Fruit fly (Drosophila melanogaster): ENCODE measurements around the gene CG10654.

Gene CG10654

dm6 chr3L:12507571-12507970, at the start of gene CG10654:
TSS of gene CG10654 (minus strand) at chr3L:12507840.
- TF ChIP-seq CG9948 (tag; optimal IDR thresholded peaks at IDR 0.05) (no peak), CG8301 (tag; optimal IDR thresholded peaks at IDR 0.05) (no peak), CG12605 (GFP tag; IDR thresholded peaks at IDR 0.05) (no peak), CG4496 (GFP tag; IDR thresholded peaks at IDR 0.05) (no peak), Ets98B (GFP tag; IDR thresholded peaks at IDR 0.05) (no peak), CG17806 (tag; optimal IDR thresholded peaks at IDR 0.05) (no peak), CG32121 (GFP tag; IDR thresholded peaks at IDR 0.05) (no peak), fd96Ca (GFP tag; IDR thresholded peaks at IDR 0.05) (no peak), Pif1A (GFP tag; optimal IDR thresholded peaks at IDR 0.05) (no peak)

dm6 chr3L:12551671-12552070, 44.0 kb upstream of the CG10654 start:
- peak; percentile 70 for TF ChIP-seq CG32121 (GFP tag; IDR thresholded peaks at IDR 0.05)
- TF ChIP-seq CG8301 (tag; optimal IDR thresholded peaks at IDR 0.05), result peak; percentile 64
- TF ChIP-seq fd96Ca (GFP tag; IDR thresholded peaks at IDR 0.05), result peak; percentile 84
- peak; percentile 80 for TF ChIP-seq CG15710 (tag; optimal IDR thresholded peaks at IDR 0.05)
- peak; percentile 58 for TF ChIP-seq gl (tag; optimal IDR thresholded peaks at IDR 0.05)
- TF ChIP-seq rn (GFP tag; IDR thresholded peaks at IDR 0.05), result 0 out of 2 replicates have a peak, but pooled peaks have one; percentile 36
- peak; percentile 46 for TF ChIP-seq CG13204 (GFP tag; optimal IDR thresholded peaks at IDR 0.05)
- peak; percentile 76 for TF ChIP-seq CG4496 (GFP tag; IDR thresholded peaks at IDR 0.05)
- TF ChIP-seq CG17806 (tag; optimal IDR thresholded peaks at IDR 0.05), result peak; percentile 75
- peak; percentile 78 for TF ChIP-seq Pif1A (GFP tag; optimal IDR thresholded peaks at IDR 0.05)
- peak; percentile 73 for TF ChIP-seq Ets98B (GFP tag; IDR thresholded peaks at IDR 0.05)
- peak; percentile 72 for TF ChIP-seq Snoo (tag; optimal IDR thresholded peaks at IDR 0.05)
- peak; percentile 75 for TF ChIP-seq CG34367 (tag; optimal IDR thresholded peaks at IDR 0.05)
- no peak for TF ChIP-seq CG10348 (GFP tag; IDR thresholded peaks at IDR 0.05)
- peak; percentile 70 for TF ChIP-seq CG9948 (tag; optimal IDR thresholded peaks at IDR 0.05)
- peak; percentile 75 for TF ChIP-seq CG14655 (GFP tag; optimal IDR thresholded peaks at IDR 0.05)
- peak; percentile 64 for TF ChIP-seq CG12605 (GFP tag; IDR thresholded peaks at IDR 0.05)
- TF ChIP-seq D1 (tag; optimal IDR thresholded peaks at IDR 0.05), result no peak
- no peak for TF ChIP-seq EcR (GFP tag; optimal IDR thresholded peaks at IDR 0.05)
- peak; percentile 78 for TF ChIP-seq CG8159 (tag; optimal IDR thresholded peaks at IDR 0.05)
- TF ChIP-seq Pif1B (GFP tag; optimal IDR thresholded peaks at IDR 0.05), result peak; percentile 76

- TF ChIP-seq CG32121 (GFP tag; IDR thresholded peaks at IDR 0.05) (no peak), rn (GFP tag; IDR thresholded peaks at IDR 0.05) (no peak), CG8159 (tag; optimal IDR thresholded peaks at IDR 0.05) (peak; percentile 20), Pif1A (GFP tag; optimal IDR thresholded peaks at IDR 0.05) (no peak), fd96Ca (GFP tag; IDR thresholded peaks at IDR 0.05) (no peak), CG4496 (GFP tag; IDR thresholded peaks at IDR 0.05) (no peak), EcR (GFP tag; optimal IDR thresholded peaks at IDR 0.05) (no peak)
Measured at dm6 chr3L:12549471-12549870, 41.8 kb upstream of the CG10654 start.

dm6 chr3L:12537123-12537522, 29.5 kb upstream of the CG10654 start, which contains the start of gene CG4069:
TSS of gene CG4069 (minus strand) at chr3L:12537315.
- TF ChIP-seq CG32121 (GFP tag; IDR thresholded peaks at IDR 0.05) (no peak), CG34367 (tag; optimal IDR thresholded peaks at IDR 0.05) (no peak), D1 (tag; optimal IDR thresholded peaks at IDR 0.05) (no peak), Ets98B (GFP tag; IDR thresholded peaks at IDR 0.05) (no peak)

- TF ChIP-seq Snoo (tag; optimal IDR thresholded peaks at IDR 0.05) (no peak), fd96Ca (GFP tag; IDR thresholded peaks at IDR 0.05) (no peak), CG8301 (tag; optimal IDR thresholded peaks at IDR 0.05) (no peak), D1 (tag; optimal IDR thresholded peaks at IDR 0.05) (no peak), gl (tag; optimal IDR thresholded peaks at IDR 0.05) (no peak), CG17806 (tag; optimal IDR thresholded peaks at IDR 0.05) (no peak), CG12605 (GFP tag; IDR thresholded peaks at IDR 0.05) (no peak), CG8159 (tag; optimal IDR thresholded peaks at IDR 0.05) (no peak), EcR (GFP tag; optimal IDR thresholded peaks at IDR 0.05) (no peak), rn (GFP tag; IDR thresholded peaks at IDR 0.05) (no peak), CG34367 (tag; optimal IDR thresholded peaks at IDR 0.05) (no peak), CG32121 (GFP tag; IDR thresholded peaks at IDR 0.05) (no peak), Ets98B (GFP tag; IDR thresholded peaks at IDR 0.05) (no peak), CG10348 (GFP tag; IDR thresholded peaks at IDR 0.05) (no peak), CG14655 (GFP tag; optimal IDR thresholded peaks at IDR 0.05) (no peak), Pif1A (GFP tag; optimal IDR thresholded peaks at IDR 0.05) (no peak), CG15710 (tag; optimal IDR thresholded peaks at IDR 0.05) (no peak)
Measured at dm6 chr3L:12534318-12534717, 26.7 kb upstream of the CG10654 start, which contains the start of gene Pmm2. TSS of gene Pmm2 (plus strand) at chr3L:12534590.

- TF ChIP-seq CG8301 (tag; optimal IDR thresholded peaks at IDR 0.05) (peak; percentile 87), fd96Ca (GFP tag; IDR thresholded peaks at IDR 0.05) (no peak; the same call in 2 of the 3 replicates), Pif1B (GFP tag; optimal IDR thresholded peaks at IDR 0.05) (peak; percentile 66), CG8159 (tag; optimal IDR thresholded peaks at IDR 0.05) (peak; percentile 92), EcR (GFP tag; optimal IDR thresholded peaks at IDR 0.05) (no peak), CG17806 (tag; optimal IDR thresholded peaks at IDR 0.05) (peak; percentile 84), CG15710 (tag; optimal IDR thresholded peaks at IDR 0.05) (peak; percentile 72), CG10348 (GFP tag; IDR thresholded peaks at IDR 0.05) (peak; percentile 91), CG34367 (tag; optimal IDR thresholded peaks at IDR 0.05) (peak; percentile 10), rn (GFP tag; IDR thresholded peaks at IDR 0.05) (peak; percentile 71), Ets98B (GFP tag; IDR thresholded peaks at IDR 0.05) (peak; percentile 88), CG13204 (GFP tag; optimal IDR thresholded peaks at IDR 0.05) (no peak), Snoo (tag; optimal IDR thresholded peaks at IDR 0.05) (peak; percentile 74), D1 (tag; optimal IDR thresholded peaks at IDR 0.05) (peak; percentile 32), CG12605 (GFP tag; IDR thresholded peaks at IDR 0.05) (peak; percentile 97), CG4496 (GFP tag; IDR thresholded peaks at IDR 0.05) (peak; percentile 95), CG9948 (tag; optimal IDR thresholded peaks at IDR 0.05) (peak; percentile 88), gl (tag; optimal IDR thresholded peaks at IDR 0.05) (peak; percentile 49), CG32121 (GFP tag; IDR thresholded peaks at IDR 0.05) (peak; percentile 95), CG14655 (GFP tag; optimal IDR thresholded peaks at IDR 0.05) (no peak), Pif1A (GFP tag; optimal IDR thresholded peaks at IDR 0.05) (peak; percentile 64)
Measured at dm6 chr3L:12533392-12534070, 25.9 kb upstream of the CG10654 start, which contains the start of the genes Tsf2 and CG34242. TSS of gene Tsf2 (minus strand) at chr3L:12533724. TSS of gene CG34242 (plus strand) at chr3L:12533996.

Data from whole organism, pupa.